Worm (Caenorhabditis elegans): ENCODE data around the gene C27H5.6.
A peak's percentile ranks its signal among the peaks of the same experiment; 100 is the strongest.

The C27H5.6 gene

DNA sequence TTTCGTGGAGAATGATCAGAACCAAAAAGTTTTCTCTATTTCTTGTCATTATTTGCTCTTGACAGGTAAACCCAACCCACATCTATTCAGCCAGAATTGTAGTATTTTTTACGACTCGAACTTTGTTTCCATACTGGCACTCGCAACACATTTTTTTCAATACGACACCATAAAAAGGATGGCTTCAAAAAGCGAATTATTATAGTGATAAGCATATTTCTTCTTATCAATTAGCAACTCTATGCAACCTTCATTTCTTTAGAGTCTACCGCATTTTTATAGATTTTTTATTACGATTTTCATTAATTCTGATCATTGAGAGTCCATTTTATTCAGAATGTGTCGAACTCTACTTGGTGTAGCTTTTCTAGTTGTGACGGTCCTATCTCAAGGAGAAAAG is 45.5 kb upstream of the C27H5.6 start, which contains the start of gene ctsa-3.1 (continued):
- TF ChIP-seq Y48G9A.11 (GFP tag; IDR thresholded peaks at IDR 0.05) (no peak), egl-27 (tag; optimal IDR thresholded peaks at IDR 0.05) (no peak), jun-1 (tag; optimal IDR thresholded peaks at IDR 0.05) (no peak), nhr-48 (tag; optimal IDR thresholded peaks at IDR 0.05) (peak; percentile 10), nhr-28 (tag; optimal IDR thresholded peaks at IDR 0.05) (peak; percentile 65), lir-3 (tag; optimal IDR thresholded peaks at IDR 0.05) (no peak)

DNA sequence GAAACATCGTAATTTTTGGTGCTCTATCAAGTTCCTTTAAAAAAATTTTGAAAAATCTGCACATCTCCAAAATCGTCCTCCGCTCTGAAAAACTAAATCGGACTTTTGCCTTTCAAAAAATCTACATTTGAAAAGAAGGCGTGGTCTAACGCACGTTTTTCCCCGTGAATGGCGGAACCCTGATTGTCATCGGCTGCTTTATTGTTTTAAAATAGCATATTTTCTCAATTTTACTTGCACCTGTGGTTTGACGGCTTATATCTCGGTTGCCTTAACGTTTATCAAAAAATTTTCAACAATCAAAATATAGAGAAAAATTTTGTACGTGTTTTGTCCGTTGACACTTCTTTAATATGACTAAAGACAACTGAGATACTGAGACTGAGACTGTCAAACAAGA is 44.9 kb upstream of the C27H5.6 start:
- TF ChIP-seq php-3 (GFP tag; IDR thresholded peaks at IDR 0.05): no peak
- TF ChIP-seq lin-38 (GFP tag; IDR thresholded peaks at IDR 0.05): 0 out of 2 replicates have a peak, but pooled peaks have one; percentile 17

DNA sequence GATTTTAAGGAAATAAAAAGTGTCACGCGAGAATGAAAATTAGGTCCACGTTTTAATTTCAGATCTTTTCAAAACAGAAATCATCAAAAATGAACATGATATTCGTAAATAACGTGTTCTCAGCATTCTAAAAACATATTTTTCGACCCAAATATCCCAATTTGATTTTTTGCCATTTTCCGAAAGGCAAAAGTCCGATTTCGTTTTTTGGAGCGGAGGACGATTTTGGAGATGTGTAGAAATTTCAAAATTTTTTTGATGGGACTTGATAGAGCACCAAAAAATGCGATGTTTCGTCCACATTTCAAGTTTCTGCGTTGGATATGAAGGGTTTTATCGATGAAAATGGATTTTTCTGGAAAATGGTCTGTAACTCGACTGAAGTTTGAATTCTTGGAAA is 43.7 kb upstream of the C27H5.6 start:
- no peak for TF ChIP-seq vab-7 (GFP tag; IDR thresholded peaks at IDR 0.05)
- TF ChIP-seq lsy-2 (tag; optimal IDR thresholded peaks at IDR 0.05): peak in 1 of 2 experiments; percentile 9
- TF ChIP-seq mep-1 (tag; optimal IDR thresholded peaks at IDR 0.05): peak; percentile 5
- no peak for TF ChIP-seq lir-3 (tag; optimal IDR thresholded peaks at IDR 0.05)
- no peak for TF ChIP-seq hif-1 (tag; optimal IDR thresholded peaks at IDR 0.05)
- TF ChIP-seq fos-1 (tag; optimal IDR thresholded peaks at IDR 0.05): no peak
- no peak for TF ChIP-seq nhr-11 (tag; optimal IDR thresholded peaks at IDR 0.05)
- TF ChIP-seq set-16 (GFP tag; IDR thresholded peaks at IDR 0.05): no peak
- TF ChIP-seq madf-5 (GFP tag; IDR thresholded peaks at IDR 0.05): no peak
- no peak for TF ChIP-seq aly-2 (tag; optimal IDR thresholded peaks at IDR 0.05)
- TF ChIP-seq ama-1 (optimal IDR thresholded peaks at IDR 0.05): no peak
- TF ChIP-seq Y5F2A.4 (GFP tag; optimal IDR thresholded peaks at IDR 0.05): no peak
- TF ChIP-seq ZK337.2 (GFP tag; IDR thresholded peaks at IDR 0.05): no peak
- TF ChIP-seq tra-1 (GFP tag; IDR thresholded peaks at IDR 0.05): no peak
- TF ChIP-seq jun-1 (tag; optimal IDR thresholded peaks at IDR 0.05): no peak
- no peak for TF ChIP-seq T20F7.1 (GFP tag; optimal IDR thresholded peaks at IDR 0.05)
- TF ChIP-seq dmd-9 (GFP tag; IDR thresholded peaks at IDR 0.05): no peak
- no peak for TF ChIP-seq pqm-1 (tag; optimal IDR thresholded peaks at IDR 0.05)
- no peak for TF ChIP-seq daf-8 (GFP tag; IDR thresholded peaks at IDR 0.05)
- TF ChIP-seq zag-1 (tag; optimal IDR thresholded peaks at IDR 0.05): no peak
- TF ChIP-seq lin-39 (tag; optimal IDR thresholded peaks at IDR 0.05): no peak
- TF ChIP-seq lin-15B (tag; optimal IDR thresholded peaks at IDR 0.05): no peak
- 0 out of 2 replicates have a peak, but pooled peaks have one; percentile 53 for TF ChIP-seq lin-29 (GFP tag; IDR thresholded peaks at IDR 0.05)
- no peak for TF ChIP-seq daf-19 (GFP tag; conservative IDR thresholded peaks at IDR 0.05)
- no peak for TF ChIP-seq arid-1 (GFP tag; conservative IDR thresholded peaks at IDR 0.05)
- peak in 1 of 2 experiments; percentile 1 for TF ChIP-seq mdl-1 (tag; optimal IDR thresholded peaks at IDR 0.05)
- no peak for TF ChIP-seq ZK546.5 (tag; optimal IDR thresholded peaks at IDR 0.05)
- peak; percentile 72; the same call in 1 of the 2 replicates for TF ChIP-seq T26A8.4 (GFP tag; IDR thresholded peaks at IDR 0.05)
- peak; percentile 40; the same call in 1 of the 2 replicates for TF ChIP-seq pha-4 (GFP tag; IDR thresholded peaks at IDR 0.05)
- TF ChIP-seq pha-4 (tag; optimal IDR thresholded peaks at IDR 0.05): no peak
- TF ChIP-seq D1046.2 (GFP tag; IDR thresholded peaks at IDR 0.05): no peak
- TF ChIP-seq zfp-3 (GFP tag; conservative IDR thresholded peaks at IDR 0.05): peak; percentile 62; the same call in 1 of the 2 replicates
- no peak for TF ChIP-seq nhr-77 (tag; optimal IDR thresholded peaks at IDR 0.05)
- no peak for TF ChIP-seq fkh-10 (GFP tag; optimal IDR thresholded peaks at IDR 0.05)
- no peak for TF ChIP-seq daf-16 (GFP tag; optimal IDR thresholded peaks at IDR 0.05)
- no peak for TF ChIP-seq daf-16 (tag; optimal IDR thresholded peaks at IDR 0.05)

All from whole organism, L4 larva.